Worm (Caenorhabditis elegans) whole organism, late embryonic: ENCODE results near the gene H12D21.5.

ENCODE experiments used
- T23F11.4 ChIP-seq: fragments of 200-800 bp; sonication (Bioruptor generic); optimal IDR thresholded peaks from 2 replicates; lab custom pipeline; 2018; ENCODE audit warnings: mild to moderate bottlenecking, missing genetic modification characterization, missing compliant biosample characterization
- gmeb-2 ChIP-seq: sonication (generic microtip); optimal IDR thresholded peaks from 2 replicates; lab custom pipeline; 2016; ENCODE audit warnings: missing genetic modification characterization, inconsistent platforms, missing compliant biosample characterization
- pha-2 ChIP-seq: sonication (generic microtip); optimal IDR thresholded peaks from 2 replicates; lab custom pipeline; 2017; ENCODE audit warnings: mild to moderate bottlenecking, missing genetic modification characterization, missing compliant biosample characterization
- pqm-1 ChIP-seq: sonication (generic microtip); optimal IDR thresholded peaks from 2 replicates; lab custom pipeline; 2016; ENCODE audit warnings: missing genetic modification characterization, missing compliant biosample characterization
- tbx-2 ChIP-seq: sonication (generic microtip); optimal IDR thresholded peaks from 2 replicates; lab custom pipeline; 2016; ENCODE audit warnings: missing genetic modification characterization, missing compliant biosample characterization

DNA sequence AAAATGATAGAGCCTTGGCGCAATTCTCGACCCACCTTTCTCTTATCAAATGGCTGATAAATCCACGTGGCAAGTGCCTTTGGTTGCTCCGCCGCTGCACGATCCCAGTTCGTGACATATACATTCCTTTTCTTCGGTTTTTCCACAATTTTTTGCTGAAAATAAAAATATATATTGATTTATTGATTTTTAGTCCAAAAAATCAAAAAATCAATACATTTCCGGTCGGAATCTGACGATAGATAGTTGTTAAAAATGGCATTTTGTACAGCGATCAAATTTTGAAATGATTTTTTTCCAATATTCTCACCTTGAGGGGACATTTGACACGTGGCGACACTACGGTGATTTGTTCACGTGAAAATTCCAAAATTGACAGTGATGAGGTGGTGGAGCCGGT lies 50.0 kb downstream of the H12D21.5 start:
- TF ChIP-seq gmeb-2 (tag; lab: Kevin White, UChicago) (no peak), pqm-1 (tag; lab: Kevin White, UChicago) (no peak), pha-2 (tag; lab: Kevin White, UChicago) (no peak), tbx-2 (tag; lab: Kevin White, UChicago) (no peak), T23F11.4 (GFP tag; lab: Kevin White, UChicago) (no peak)
